Fruit fly (Drosophila melanogaster): ENCODE results near the gene pasha.

pasha gene

dm6 chr3R:31632316-31632715 is 14.5 kb downstream of the pasha start (continued):
- TF ChIP-seq Hsf (GFP tag; optimal IDR thresholded peaks at IDR 0.05) (peak; percentile 22), phol (tag; optimal IDR thresholded peaks at IDR 0.05) (peak; percentile 29), pum (GFP tag; optimal IDR thresholded peaks at IDR 0.05) (peak; percentile 6), Mad (GFP tag; optimal IDR thresholded peaks at IDR 0.05) (no peak), org-1 (GFP tag; optimal IDR thresholded peaks at IDR 0.05) (peak; percentile 0), CG14050 (GFP tag; IDR thresholded peaks at IDR 0.05) (no peak), pros (GFP tag; optimal IDR thresholded peaks at IDR 0.05) (no peak), Xbp1 (GFP tag; optimal IDR thresholded peaks at IDR 0.05) (peak; percentile 33), slbo (GFP tag; IDR thresholded peaks at IDR 0.05) (peak; percentile 35; the same call in 1 of the 2 replicates), Rfx (GFP tag; IDR thresholded peaks at IDR 0.05) (0 out of 2 replicates have a peak, but pooled peaks have one; percentile 8), CG7839 (tag; optimal IDR thresholded peaks at IDR 0.05) (peak; percentile 19), CG4404 (GFP tag; IDR thresholded peaks at IDR 0.05) (no peak), CG10321 (GFP tag; IDR thresholded peaks at IDR 0.05) (no peak), lilli (GFP tag; optimal IDR thresholded peaks at IDR 0.05) (peak; percentile 2), prd (optimal IDR thresholded peaks at IDR 0.05) (no peak), prd (GFP tag; IDR thresholded peaks at IDR 0.05) (peak; percentile 28; the same call in 1 of the 3 replicates), dan (GFP tag; IDR thresholded peaks at IDR 0.05) (no peak), row (GFP tag; IDR thresholded peaks at IDR 0.05) (peak; percentile 24; the same call in 2 of the 3 replicates), CG18262 (tag; optimal IDR thresholded peaks at IDR 0.05) (no peak), CG2712 (tag; optimal IDR thresholded peaks at IDR 0.05) (peak; percentile 5), CG7556 (GFP tag; optimal IDR thresholded peaks at IDR 0.05) (peak; percentile 9), CG8281 (tag; optimal IDR thresholded peaks at IDR 0.05) (no peak), CkIIα-i1 (GFP tag; IDR thresholded peaks at IDR 0.05) (no peak), wdn (GFP tag; IDR thresholded peaks at IDR 0.05) (peak; percentile 20; the same call in 1 of the 2 replicates), Sox102F (GFP tag; optimal IDR thresholded peaks at IDR 0.05) (peak; percentile 50), CG1603 (tag; optimal IDR thresholded peaks at IDR 0.05) (peak; percentile 64), Chrac-16 (GFP tag; optimal IDR thresholded peaks at IDR 0.05) (no peak), mld (GFP tag; IDR thresholded peaks at IDR 0.05; ENCODE audit: partially characterized antibody) (no peak), CG18619 (GFP tag; optimal IDR thresholded peaks at IDR 0.05) (no peak), tin (GFP tag; optimal IDR thresholded peaks at IDR 0.05) (peak; percentile 5), CG1647 (GFP tag; optimal IDR thresholded peaks at IDR 0.05) (no peak), ase (GFP tag; IDR thresholded peaks at IDR 0.05) (no peak), ftz-f1 (GFP tag; optimal IDR thresholded peaks at IDR 0.05) (no peak), toy (GFP tag; IDR thresholded peaks at IDR 0.05) (no peak), Spps (tag; optimal IDR thresholded peaks at IDR 0.05) (no peak), CG6765 (GFP tag; optimal IDR thresholded peaks at IDR 0.05) (no peak), nmo (GFP tag; optimal IDR thresholded peaks at IDR 0.05) (peak; percentile 2), inv (GFP tag; IDR thresholded peaks at IDR 0.05; ENCODE audit: partially characterized antibody) (no peak), gcm2 (GFP tag; optimal IDR thresholded peaks at IDR 0.05) (no peak), sens (GFP tag) (peak; percentile 63), ewg (GFP tag; optimal IDR thresholded peaks at IDR 0.05) (no peak), danr (GFP tag; IDR thresholded peaks at IDR 0.05) (no peak), chif (GFP tag; optimal IDR thresholded peaks at IDR 0.05) (no peak), knrl (GFP tag; IDR thresholded peaks at IDR 0.05; ENCODE audit: partially characterized antibody) (no peak), dpn (GFP tag; optimal IDR thresholded peaks at IDR 0.05) (peak in 1 of 2 experiments; percentile 36), Abd-B (GFP tag; optimal IDR thresholded peaks at IDR 0.05) (no peak), Atf6 (GFP tag; IDR thresholded peaks at IDR 0.05) (0 out of 2 replicates have a peak, but pooled peaks have one; percentile 29), CG18764 (GFP tag; optimal IDR thresholded peaks at IDR 0.05) (no peak), Dip2 (GFP tag; IDR thresholded peaks at IDR 0.05) (no peak), Lhr (GFP tag; optimal IDR thresholded peaks at IDR 0.05) (no peak), CG17328 (GFP tag; IDR thresholded peaks at IDR 0.05) (0 out of 2 replicates have a peak, but pooled peaks have one; percentile 25), jigr1 (GFP tag; IDR thresholded peaks at IDR 0.05) (no peak)

Data from whole organism, embryonic.